Worm (Caenorhabditis elegans) whole organism, young adult: ENCODE results near the gene ndg-4.

Experiments
- D2030.7 ChIP-seq: fragments of 200-800 bp; sonication (Bioruptor generic); IDR thresholded peaks from 2 replicates; pipeline ENCODE4 v1.3.6; 2022; ENCODE audit warnings: missing genetic modification reagents, missing genetic modification characterization, missing compliant biosample characterization
- F57C9.4 ChIP-seq: sonication (generic microtip); optimal IDR thresholded peaks from 2 replicates; lab custom pipeline; 2017; ENCODE audit warnings: mild to moderate bottlenecking, missing genetic modification characterization, missing compliant biosample characterization
- ama-1 ChIP-seq, 3 experiments: fragments of 150-350 bp in 1 of 3; sonication (generic microtip) in 2 of 3; optimal IDR thresholded peaks; 2 replicates each; lab custom pipeline; 2014 to 2018; ENCODE audit warnings: missing biosample characterization in 2 of 3, missing genetic modification characterization in 2 of 3, missing genetic modification reagents in 2 of 3
- atf-7 ChIP-seq: sonication (generic microtip); optimal IDR thresholded peaks from 2 replicates; lab custom pipeline; 2017; ENCODE audit warnings: mild to moderate bottlenecking, missing genetic modification characterization, missing compliant biosample characterization
- madf-10 ChIP-seq: sonication (generic microtip); optimal IDR thresholded peaks from 2 replicates; lab custom pipeline; 2016; ENCODE audit warnings: mild to moderate bottlenecking, missing genetic modification characterization, missing compliant biosample characterization
- nfya-2 ChIP-seq: fragments of 200-800 bp; sonication (Bioruptor generic); IDR thresholded peaks from 2 replicates; pipeline ENCODE4 v1.3.6; 2022; ENCODE audit warnings: missing genetic modification reagents, missing genetic modification characterization, missing compliant biosample characterization
- nhr-80 ChIP-seq: sonication (generic microtip); optimal IDR thresholded peaks from 2 replicates; lab custom pipeline; 2016; ENCODE audit warnings: missing genetic modification characterization, missing compliant biosample characterization
- snpc-4 ChIP-seq, 5 experiments: fragments of 150-350 bp in 1 of 5; sonication (generic microtip) in 4 of 5; optimal IDR thresholded peaks; 2 replicates each; lab custom pipeline; 2014 to 2018; ENCODE audit warnings: missing genetic modification characterization in 5 of 5, missing biosample characterization in 3 of 5, antibody characterized with exemption in 2 of 5, mild to moderate bottlenecking in 2 of 5, missing compliant biosample characterization in 2 of 5, missing genotype in 2 of 5, moderate library complexity in 2 of 5, missing genetic modification reagents in 1 of 5
- somi-1 ChIP-seq: fragments of 200-800 bp; sonication (Bioruptor generic); optimal IDR thresholded peaks from 2 replicates; lab custom pipeline; 2018; ENCODE audit warnings: mild to moderate bottlenecking, missing genetic modification characterization, missing compliant biosample characterization
- zfh-2 ChIP-seq: fragments of 200-800 bp; sonication (Bioruptor generic); conservative IDR thresholded peaks from 2 replicates; pipeline ENCODE4 v1.3.6; 2022; ENCODE audit warnings: missing genetic modification reagents, missing genetic modification characterization, missing compliant biosample characterization

DNA sequence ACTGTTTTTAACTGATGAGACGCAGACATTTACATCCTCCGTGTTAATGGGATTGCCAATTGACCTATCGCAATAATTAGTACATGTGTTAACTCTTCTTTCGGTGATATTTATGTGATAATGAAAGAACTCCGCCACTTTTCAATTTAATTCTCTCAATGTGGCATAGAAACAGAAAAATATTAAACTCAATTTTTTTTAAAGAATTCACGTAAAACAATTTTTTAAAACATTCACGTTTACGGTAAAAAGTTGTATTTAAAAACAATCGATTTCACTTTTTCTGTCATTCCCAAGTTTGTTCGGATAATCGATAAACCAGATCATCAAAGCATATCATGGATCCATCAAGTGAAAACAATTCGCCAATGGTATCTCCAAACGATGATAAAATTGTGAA, 1.6 kb upstream of the ndg-4 start, which contains the start of gene mstr-2:
- TF ChIP-seq F57C9.4 (tag; lab: Kevin White, UChicago) (no peak), madf-10 (tag; lab: Kevin White, UChicago) (no peak), atf-7 (tag; lab: Kevin White, UChicago) (no peak), D2030.7 (GFP tag; lab: Robert Waterston, UW) (no peak), snpc-4 (GFP tag; optimal IDR thresholded peaks at IDR 0.05; lab: Kevin White, UChicago) (no peak), snpc-4 (tag; optimal IDR thresholded peaks at IDR 0.05; lab: Kevin White, UChicago) (no peak), somi-1 (GFP tag; lab: Kevin White, UChicago) (no peak), nfya-2 (GFP tag; lab: Robert Waterston, UW) (no peak), ama-1 (optimal IDR thresholded peaks at IDR 0.05; lab: Kevin White, UChicago) (no peak), ama-1 (GFP tag; optimal IDR thresholded peaks at IDR 0.05; lab: Kevin White, UChicago) (no peak), nhr-80 (no peak), zfh-2 (GFP tag; lab: Robert Waterston, UW) (no peak)
